Worm (Caenorhabditis elegans) whole organism, L2 larva: ENCODE data around the gene stg-2.

Experiments
- C34F6.9 ChIP-seq: fragments of 150-350 bp; optimal IDR thresholded peaks from 2 replicates; lab custom pipeline; 2014; ENCODE audit warnings: missing biosample characterization, missing genetic modification characterization
- F13H6.1 ChIP-seq: sonication (generic microtip); optimal IDR thresholded peaks from 2 replicates; lab custom pipeline; 2016; ENCODE audit warnings: missing genetic modification characterization, missing compliant biosample characterization
- R02D3.7 ChIP-seq: fragments of 150-350 bp; optimal IDR thresholded peaks from 2 replicates; lab custom pipeline; 2014; ENCODE audit warnings: missing biosample characterization, missing genetic modification characterization
- Y55F3AM.14 ChIP-seq: fragments of 200-800 bp; sonication (Bioruptor generic); optimal IDR thresholded peaks from 2 replicates; lab custom pipeline; 2018; ENCODE audit warnings: mild to moderate bottlenecking, missing genetic modification characterization, missing compliant biosample characterization
- alr-1 ChIP-seq: fragments of 150-350 bp; optimal IDR thresholded peaks from 2 replicates; lab custom pipeline; 2014; ENCODE audit warnings: missing biosample characterization, missing genetic modification characterization
- aly-2 ChIP-seq: fragments of 150-350 bp; optimal IDR thresholded peaks from 2 replicates; lab custom pipeline; 2014; ENCODE audit warnings: missing biosample characterization, missing genetic modification characterization
- ceh-16 ChIP-seq: fragments of 150-350 bp; optimal IDR thresholded peaks from 2 replicates; lab custom pipeline; 2014; ENCODE audit warnings: missing biosample characterization, missing genetic modification characterization
- crh-2 ChIP-seq: sonication (generic microtip); optimal IDR thresholded peaks from 2 replicates; lab custom pipeline; 2017; ENCODE audit warnings: missing biosample characterization, missing genetic modification characterization
- fos-1 ChIP-seq: fragments of 150-350 bp; optimal IDR thresholded peaks from 2 replicates; lab custom pipeline; 2014; ENCODE audit warnings: missing biosample characterization, missing genetic modification characterization
- gmeb-1 ChIP-seq: fragments of 150-350 bp; optimal IDR thresholded peaks from 2 replicates; lab custom pipeline; 2014; ENCODE audit warnings: missing biosample characterization, missing genetic modification characterization
- lin-11 ChIP-seq: fragments of 150-350 bp; sonication (generic microtip); optimal IDR thresholded peaks from 2 replicates; lab custom pipeline; 2014; ENCODE audit warnings: missing biosample characterization, missing genetic modification characterization, inconsistent platforms, mixed read lengths
- lin-13 ChIP-seq: fragments of 150-350 bp; optimal IDR thresholded peaks from 2 replicates; lab custom pipeline; 2014; ENCODE audit warnings: missing biosample characterization, missing genetic modification reagents, missing genetic modification characterization
- lsy-2 ChIP-seq, 2 experiments: fragments of 150-350 bp in 1 of 2; sonication (generic microtip) in 1 of 2; optimal IDR thresholded peaks; 2 replicates each; lab custom pipeline; 2014 to 2017; ENCODE audit warnings: missing biosample characterization in 2 of 2, missing genetic modification characterization in 2 of 2
- mab-5 ChIP-seq: fragments of 150-350 bp; optimal IDR thresholded peaks from 2 replicates; lab custom pipeline; 2014; ENCODE audit warnings: missing biosample characterization, missing genetic modification characterization
- mbf-1 ChIP-seq: sonication (generic microtip); optimal IDR thresholded peaks from 2 replicates; lab custom pipeline; 2017; ENCODE audit warnings: missing biosample characterization, missing genetic modification characterization
- mdl-1 ChIP-seq, 2 experiments: fragments of 150-350 bp in 1 of 2; sonication (generic microtip) in 1 of 2; optimal IDR thresholded peaks; 2 replicates each; lab custom pipeline; 2017; ENCODE audit warnings: missing biosample characterization in 2 of 2, missing genetic modification characterization in 2 of 2
- nhr-10 ChIP-seq: sonication (generic microtip); optimal IDR thresholded peaks from 2 replicates; lab custom pipeline; 2017; ENCODE audit warnings: missing biosample characterization, missing genetic modification characterization
- nhr-11 ChIP-seq: fragments of 150-350 bp; optimal IDR thresholded peaks from 2 replicates; lab custom pipeline; 2014; ENCODE audit warnings: missing biosample characterization, missing genetic modification characterization
- nhr-129 ChIP-seq: fragments of 150-350 bp; optimal IDR thresholded peaks from 2 replicates; lab custom pipeline; 2014; ENCODE audit warnings: missing biosample characterization, missing genetic modification characterization
- nhr-21 ChIP-seq: fragments of 150-350 bp; optimal IDR thresholded peaks from 2 replicates; lab custom pipeline; 2014; ENCODE audit warnings: missing biosample characterization, missing genetic modification characterization
- nhr-23 ChIP-seq: fragments of 150-350 bp; optimal IDR thresholded peaks from 2 replicates; lab custom pipeline; 2014; ENCODE audit warnings: missing biosample characterization, missing genetic modification reagents, missing genetic modification characterization
- nhr-25 ChIP-seq: fragments of 150-350 bp; sonication (generic microtip); optimal IDR thresholded peaks from 3 replicates; lab custom pipeline; 2014; ENCODE audit warnings: missing biosample characterization, missing genetic modification characterization
- nhr-6 ChIP-seq: fragments of 150-350 bp; optimal IDR thresholded peaks from 2 replicates; lab custom pipeline; 2014; ENCODE audit warnings: missing biosample characterization, missing genetic modification characterization
- nhr-77 ChIP-seq: fragments of 150-350 bp; optimal IDR thresholded peaks from 2 replicates; lab custom pipeline; 2014; ENCODE audit warnings: missing biosample characterization, missing genetic modification characterization
- sem-4 ChIP-seq: fragments of 150-350 bp; optimal IDR thresholded peaks from 2 replicates; lab custom pipeline; 2014; ENCODE audit warnings: missing biosample characterization, missing genetic modification reagents, missing genetic modification characterization
- skn-1 ChIP-seq: sonication (generic microtip); optimal IDR thresholded peaks from 2 replicates; lab custom pipeline; 2017; ENCODE audit warnings: missing biosample characterization, missing genetic modification characterization
- sma-3 ChIP-seq: sonication (generic microtip); optimal IDR thresholded peaks from 2 replicates; lab custom pipeline; 2016; ENCODE audit warnings: missing genetic modification reagents, missing genetic modification characterization, missing compliant biosample characterization
- sma-9 ChIP-seq, 2 experiments: fragments of 150-350 bp in 1 of 2; sonication (generic microtip) in 1 of 2; optimal IDR thresholded peaks; 2 replicates each; lab custom pipeline; 2014 to 2016; ENCODE audit warnings: missing genetic modification characterization in 2 of 2, mild to moderate bottlenecking in 1 of 2, missing biosample characterization in 1 of 2, missing compliant biosample characterization in 1 of 2, missing genetic modification reagents in 1 of 2, moderate library complexity in 1 of 2
- unc-39 ChIP-seq: fragments of 150-350 bp; optimal IDR thresholded peaks from 2 replicates; lab custom pipeline; 2014; ENCODE audit warnings: missing biosample characterization, missing genetic modification characterization
- unc-55 ChIP-seq: fragments of 150-350 bp; sonication (generic microtip); optimal IDR thresholded peaks from 3 replicates; lab custom pipeline; 2014; ENCODE audit warnings: missing biosample characterization, missing genetic modification reagents, missing genetic modification characterization
- unc-62 ChIP-seq: fragments of 150-350 bp; optimal IDR thresholded peaks from 2 replicates; lab custom pipeline; 2014; ENCODE audit warnings: missing biosample characterization, missing genetic modification reagents, missing genetic modification characterization
- ztf-1 ChIP-seq: fragments of 200-800 bp; sonication (Bioruptor generic); conservative IDR thresholded peaks from 2 replicates; pipeline ENCODE4 v1.3.6; 2022; ENCODE audit warnings: missing genetic modification characterization, missing compliant biosample characterization
- ztf-11 ChIP-seq: sonication (generic microtip); optimal IDR thresholded peaks from 2 replicates; lab custom pipeline; 2017; ENCODE audit warnings: missing biosample characterization, missing genetic modification characterization

Gene stg-2

ce11 chrX:8648582-8648981 is 4.9 kb upstream of the stg-2 start:
- TF ChIP-seq mab-5 (tag; lab: Kevin White, UChicago), result no peak
- TF ChIP-seq mdl-1 (tag; optimal IDR thresholded peaks at IDR 0.05; lab: Kevin White, UChicago), result no peak
- TF ChIP-seq sma-9 (GFP tag; optimal IDR thresholded peaks at IDR 0.05; lab: Kevin White, UChicago), result no peak
- no peak for TF ChIP-seq sma-9 (tag; optimal IDR thresholded peaks at IDR 0.05; lab: Kevin White, UChicago)
- TF ChIP-seq alr-1, result no peak
- TF ChIP-seq ceh-16 (tag; lab: Kevin White, UChicago), result no peak
- TF ChIP-seq nhr-11 (tag; lab: Kevin White, UChicago), result no peak
- TF ChIP-seq ztf-1 (GFP tag; lab: Robert Waterston, UW), result no peak
- TF ChIP-seq mbf-1, result no peak

ce11 chrX:8646997-8647396 is 3.3 kb upstream of the stg-2 start, which contains the start of gene F12D9.2:
F12D9.2 (minus strand) TSS chrX:8647097.
- TF ChIP-seq Y55F3AM.14 (GFP tag; lab: Kevin White, UChicago) (no peak), ceh-16 (tag; lab: Kevin White, UChicago) (no peak), fos-1 (tag; lab: Kevin White, UChicago) (no peak), nhr-21 (tag; lab: Kevin White, UChicago) (no peak), skn-1 (no peak), unc-62 (GFP tag; lab: Kevin White, UChicago) (no peak), nhr-10 (no peak)
- TF ChIP-seq, all 48 proteins: peak for 0

DNA sequence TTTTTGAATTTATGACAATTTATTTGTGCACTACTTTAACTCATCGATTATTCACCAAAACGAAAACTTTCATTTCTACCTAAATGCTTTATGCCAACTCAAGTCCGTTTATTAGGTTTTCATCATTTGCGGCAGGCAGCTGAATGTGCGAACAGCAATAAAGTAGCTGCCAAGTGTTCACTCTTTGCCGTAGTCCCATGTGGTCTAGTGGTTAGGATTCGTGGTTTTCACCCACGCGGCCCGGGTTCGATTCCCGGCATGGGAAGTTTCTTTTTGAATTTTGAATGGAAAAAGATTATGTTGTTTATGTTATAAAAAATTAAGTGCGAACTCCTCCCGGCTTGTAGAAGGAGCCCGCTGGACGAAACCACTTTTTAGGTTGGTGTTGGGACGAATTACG is 2.6 kb upstream of the stg-2 start:
- TF ChIP-seq nhr-21 (tag; lab: Kevin White, UChicago) (peak; percentile 14), nhr-129 (tag; lab: Kevin White, UChicago) (peak; percentile 35), ceh-16 (tag; lab: Kevin White, UChicago) (no peak), lin-13 (GFP tag; lab: Kevin White, UChicago) (peak; percentile 8), nhr-11 (tag; lab: Kevin White, UChicago) (no peak), mab-5 (tag; lab: Kevin White, UChicago) (no peak), mbf-1 (no peak), unc-62 (GFP tag; lab: Kevin White, UChicago) (no peak), sem-4 (tag; lab: Kevin White, UChicago) (no peak), nhr-77 (no peak), Y55F3AM.14 (GFP tag; lab: Kevin White, UChicago) (peak; percentile 36), F13H6.1 (tag; lab: Kevin White, UChicago) (peak; percentile 34), ztf-1 (GFP tag; lab: Robert Waterston, UW) (no peak), sma-3 (GFP tag; lab: Kevin White, UChicago) (peak; percentile 39), crh-2 (tag; lab: Kevin White, UChicago) (peak; percentile 28), unc-39 (tag; lab: Kevin White, UChicago) (no peak), nhr-23 (tag; lab: Kevin White, UChicago) (no peak), unc-55 (GFP tag; lab: Kevin White, UChicago) (peak; percentile 42), gmeb-1 (tag; lab: Kevin White, UChicago) (no peak), ztf-11 (tag; lab: Kevin White, UChicago) (no peak), R02D3.7 (tag; lab: Kevin White, UChicago) (no peak), lsy-2 (tag; optimal IDR thresholded peaks at IDR 0.05; lab: Kevin White, UChicago) (peak in 1 of 2 experiments; percentile 29), fos-1 (tag; lab: Kevin White, UChicago) (peak; percentile 44), nhr-25 (no peak)

ce11 chrX:8640654-8641053 is 3.1 kb downstream of the stg-2 start:
- peak; percentile 13 for TF ChIP-seq sma-3 (GFP tag; lab: Kevin White, UChicago)
- TF ChIP-seq nhr-21 (tag; lab: Kevin White, UChicago), result no peak
- no peak for TF ChIP-seq lin-13 (GFP tag; lab: Kevin White, UChicago)
- peak; percentile 18 for TF ChIP-seq sma-9 (GFP tag; optimal IDR thresholded peaks at IDR 0.05; lab: Kevin White, UChicago)
- TF ChIP-seq sma-9 (tag; optimal IDR thresholded peaks at IDR 0.05; lab: Kevin White, UChicago), result no peak
- TF ChIP-seq aly-2 (tag; lab: Kevin White, UChicago), result no peak
- TF ChIP-seq crh-2 (tag; lab: Kevin White, UChicago), result peak; percentile 11
- TF ChIP-seq fos-1 (tag; lab: Kevin White, UChicago), result peak; percentile 1
- no peak for TF ChIP-seq C34F6.9
- no peak for TF ChIP-seq nhr-23 (tag; lab: Kevin White, UChicago)
- TF ChIP-seq nhr-6 (tag; lab: Kevin White, UChicago), result no peak

DNA sequence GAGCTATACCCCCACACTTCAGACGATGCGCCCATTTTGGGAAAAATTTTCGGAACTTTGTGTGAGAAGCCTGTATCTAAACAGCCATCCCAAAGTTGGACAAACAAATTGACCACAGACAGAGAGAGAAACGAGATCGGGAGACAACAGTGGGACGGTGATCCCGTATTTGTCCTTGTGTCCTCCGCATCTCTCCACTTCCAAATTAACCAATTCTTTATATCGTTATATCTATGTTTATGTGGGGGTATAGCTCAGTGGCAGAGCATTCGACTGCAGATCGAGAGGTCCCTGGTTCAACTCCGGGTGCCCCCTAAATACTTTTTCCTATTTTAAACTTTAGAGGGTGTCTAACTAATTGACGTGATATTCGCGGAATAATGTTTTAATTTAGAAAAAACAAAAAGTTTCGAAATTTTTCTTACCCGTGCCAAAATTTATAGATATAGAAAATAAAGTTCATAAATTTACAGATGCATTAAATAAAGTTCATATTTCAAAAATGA is 5.0 kb downstream of the stg-2 start:
- TF ChIP-seq sma-3 (GFP tag; lab: Kevin White, UChicago), result peak; percentile 15
- TF ChIP-seq nhr-21 (tag; lab: Kevin White, UChicago), result peak; percentile 12
- no peak for TF ChIP-seq lin-11
- TF ChIP-seq Y55F3AM.14 (GFP tag; lab: Kevin White, UChicago), result peak; percentile 15
- TF ChIP-seq C34F6.9, result no peak
